Worm (Caenorhabditis elegans): ENCODE data around the gene R57.2.
"Not testable (repeated sequence)": the region's sequence is repeated elsewhere in the genome, so short reads cannot be mapped to it uniquely, and the experiment has no call there.

Gene R57.2

ce11 chrX:347117-347516 is 50.1 kb downstream of the R57.2 start, which contains the start of gene C04E7.3:
TSS of gene C04E7.3 (minus strand) at chrX:347217.
- not testable (repeated sequence) for TF ChIP-seq tbx-7 (tag; optimal IDR thresholded peaks at IDR 0.05); ceh-14 (tag; optimal IDR thresholded peaks at IDR 0.05); unc-3 (GFP tag; conservative IDR thresholded peaks at IDR 0.05); unc-3 (tag; optimal IDR thresholded peaks at IDR 0.05)

- peak; percentile 8 for TF ChIP-seq nfya-1 (tag; optimal IDR thresholded peaks at IDR 0.05)
- no peak for TF ChIP-seq ceh-19 (GFP tag; optimal IDR thresholded peaks at IDR 0.05)
- TF ChIP-seq unc-42 (tag; optimal IDR thresholded peaks at IDR 0.05) = no peak
- TF ChIP-seq pha-2 (tag; optimal IDR thresholded peaks at IDR 0.05) = no peak
- peak; percentile 16 for TF ChIP-seq hlh-30 (tag; optimal IDR thresholded peaks at IDR 0.05; ENCODE audit: insufficient read depth)
- no peak for TF ChIP-seq mec-3 (tag; optimal IDR thresholded peaks at IDR 0.05; ENCODE audit: borderline replicate concordance)
- no peak for TF ChIP-seq lin-11 (tag; optimal IDR thresholded peaks at IDR 0.05)
- TF ChIP-seq K09A11.1 (tag; optimal IDR thresholded peaks at IDR 0.05; ENCODE audit: insufficient read depth) = no peak
- TF ChIP-seq sox-2 (GFP tag; IDR thresholded peaks at IDR 0.05) = no peak
- peak; percentile 21 for TF ChIP-seq ceh-31 (tag; optimal IDR thresholded peaks at IDR 0.05)
- no peak for TF ChIP-seq pat-9 (tag; optimal IDR thresholded peaks at IDR 0.05)
- no peak for TF ChIP-seq pros-1 (tag; optimal IDR thresholded peaks at IDR 0.05)
- TF ChIP-seq fkh-6 (tag; optimal IDR thresholded peaks at IDR 0.05) = no peak
- TF ChIP-seq ceh-18 (tag; optimal IDR thresholded peaks at IDR 0.05) = no peak
- no peak for TF ChIP-seq ama-1 (optimal IDR thresholded peaks at IDR 0.05)
- no peak for TF ChIP-seq pag-3 (tag; optimal IDR thresholded peaks at IDR 0.05; ENCODE audit: borderline replicate concordance)
- TF ChIP-seq unc-55 (GFP tag; optimal IDR thresholded peaks at IDR 0.05) = peak; percentile 28
- no peak for TF ChIP-seq ref-2 (tag; optimal IDR thresholded peaks at IDR 0.05)
- TF ChIP-seq pax-1 (tag; optimal IDR thresholded peaks at IDR 0.05) = no peak
- peak; percentile 67 for TF ChIP-seq ceh-48 (tag; optimal IDR thresholded peaks at IDR 0.05)
- no peak for TF ChIP-seq nhr-232 (tag; optimal IDR thresholded peaks at IDR 0.05)
- no peak for TF ChIP-seq ceh-6 (GFP tag; optimal IDR thresholded peaks at IDR 0.05)
- TF ChIP-seq ceh-45 (GFP tag; IDR thresholded peaks at IDR 0.05) = no peak
- no peak for TF ChIP-seq tbx-7 (tag; optimal IDR thresholded peaks at IDR 0.05)
- no peak for TF ChIP-seq sdc-2 (tag; optimal IDR thresholded peaks at IDR 0.05)
Measured at ce11 chrX:348141-348540, 51.1 kb downstream of the R57.2 start.
